Fruit fly (Drosophila melanogaster): Measurements from ENCODE around the gene CG9760.

CG9760 gene

DNA sequence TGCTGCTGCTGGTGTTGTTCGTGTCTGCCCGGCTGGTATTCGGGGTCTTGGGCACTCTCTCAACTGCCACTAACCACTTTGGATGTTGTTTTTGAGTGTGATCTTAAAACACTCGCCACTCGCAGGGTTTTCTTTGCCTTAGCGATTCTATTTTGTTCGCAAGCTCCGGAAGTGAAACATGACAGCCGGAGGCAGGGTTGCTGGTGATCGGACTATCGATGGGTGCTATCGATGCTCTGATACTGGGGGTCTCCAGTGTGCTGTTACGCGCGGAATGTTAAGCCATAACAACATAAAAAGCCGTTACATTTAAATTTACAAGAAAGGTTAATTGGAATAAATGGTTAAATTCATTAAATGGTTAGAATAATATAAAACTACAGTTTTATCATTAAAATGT, 38.6 kb downstream of the CG9760 start, which contains the start of gene yps (continued):
- TF ChIP-seq Rel (GFP tag; optimal IDR thresholded peaks at IDR 0.05) (no peak), Rel (tag; optimal IDR thresholded peaks at IDR 0.05) (peak; percentile 77), Dfd (GFP tag; optimal IDR thresholded peaks at IDR 0.05) (no peak), Jra (GFP tag; optimal IDR thresholded peaks at IDR 0.05) (peak; percentile 68), Mio (GFP tag; optimal IDR thresholded peaks at IDR 0.05) (peak; percentile 80), usp (GFP tag; optimal IDR thresholded peaks at IDR 0.05) (no peak), jim (GFP tag; optimal IDR thresholded peaks at IDR 0.05) (no peak), lola (GFP tag; optimal IDR thresholded peaks at IDR 0.05) (no peak), ey (GFP tag; optimal IDR thresholded peaks at IDR 0.05) (peak; percentile 67), dsf (GFP tag; optimal IDR thresholded peaks at IDR 0.05; ENCODE audit: borderline replicate concordance) (peak; percentile 6)

DNA sequence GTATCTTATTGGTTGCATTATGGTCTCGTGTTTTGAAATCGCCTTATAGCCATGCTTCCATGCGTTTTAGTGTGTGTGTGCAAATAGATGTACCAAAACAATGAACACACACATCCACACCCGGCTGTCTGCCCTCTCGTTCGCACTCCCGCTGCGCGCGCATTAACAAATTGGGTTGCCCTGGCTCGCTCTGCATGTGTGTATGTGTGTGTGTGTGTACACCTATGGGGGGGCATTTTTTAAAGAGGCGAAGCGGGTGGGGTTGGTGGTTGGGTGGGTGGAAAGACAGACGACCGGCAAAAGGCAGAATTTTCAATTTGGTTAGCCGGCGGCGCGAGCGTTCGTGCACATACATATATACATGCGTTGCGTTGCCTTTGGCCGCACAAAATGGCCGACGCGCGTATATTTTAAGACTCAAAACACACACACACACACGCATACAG, 39.4 kb downstream of the CG9760 start:
- no peak for TF ChIP-seq Rel (GFP tag; optimal IDR thresholded peaks at IDR 0.05)
- TF ChIP-seq Rel (tag; optimal IDR thresholded peaks at IDR 0.05): peak; percentile 76
- TF ChIP-seq Hr83 (GFP tag; optimal IDR thresholded peaks at IDR 0.05; ENCODE audit: poor library complexity, severe bottlenecking): peak; percentile 87
- TF ChIP-seq lola (GFP tag; optimal IDR thresholded peaks at IDR 0.05): no peak
- no peak for TF ChIP-seq brk (GFP tag; optimal IDR thresholded peaks at IDR 0.05)
- TF ChIP-seq Hr78 (GFP tag; optimal IDR thresholded peaks at IDR 0.05): peak; percentile 68
- no peak for TF ChIP-seq OdsH (GFP tag; optimal IDR thresholded peaks at IDR 0.05)
- TF ChIP-seq Sp1 (GFP tag; optimal IDR thresholded peaks at IDR 0.05): peak; percentile 36
- TF ChIP-seq CG9705 (GFP tag; optimal IDR thresholded peaks at IDR 0.05): peak; percentile 6
- TF ChIP-seq rgr (GFP tag; optimal IDR thresholded peaks at IDR 0.05): peak; percentile 54
- TF ChIP-seq Dif (GFP tag; optimal IDR thresholded peaks at IDR 0.05; ENCODE audit: partially characterized antibody): peak; percentile 73
- TF ChIP-seq dmrt93B (GFP tag; optimal IDR thresholded peaks at IDR 0.05): no peak
- peak; percentile 36 for TF ChIP-seq HLH106 (tag; optimal IDR thresholded peaks at IDR 0.05)
- TF ChIP-seq Mio (GFP tag; optimal IDR thresholded peaks at IDR 0.05): no peak
- TF ChIP-seq CrebA (GFP tag; optimal IDR thresholded peaks at IDR 0.05; ENCODE audit: borderline replicate concordance): no peak
- peak; percentile 93 for TF ChIP-seq N (GFP tag; optimal IDR thresholded peaks at IDR 0.05)
- peak; percentile 58 for TF ChIP-seq Abd-B (GFP tag; optimal IDR thresholded peaks at IDR 0.05)
- TF ChIP-seq foxo (GFP tag; optimal IDR thresholded peaks at IDR 0.05): peak in 1 of 2 experiments; percentile 34
- no peak for TF ChIP-seq tai (GFP tag; optimal IDR thresholded peaks at IDR 0.05)
- TF ChIP-seq psq (GFP tag; optimal IDR thresholded peaks at IDR 0.05): peak; percentile 47
- TF ChIP-seq h (GFP tag; optimal IDR thresholded peaks at IDR 0.05): peak; percentile 74

DNA sequence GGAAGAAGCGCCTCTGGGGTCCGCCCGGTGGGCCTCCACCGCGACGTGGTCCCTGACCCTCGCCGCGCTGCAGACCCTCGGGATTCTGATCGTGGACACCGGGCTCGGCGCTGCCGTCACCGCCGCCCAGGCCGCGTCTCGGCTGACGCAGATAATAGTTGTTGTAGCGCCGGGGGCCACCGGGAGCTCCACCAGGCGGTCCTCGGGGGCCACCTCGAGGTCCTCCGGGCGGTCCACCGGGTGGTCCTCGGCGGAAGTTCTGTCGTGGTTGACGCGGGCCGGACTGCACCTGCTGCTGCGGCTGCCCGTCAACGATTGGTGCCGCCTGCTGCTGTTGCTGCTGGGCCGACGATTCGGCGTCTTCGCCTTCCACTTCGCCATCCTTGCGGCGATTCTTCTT, 40.6 kb downstream of the CG9760 start:
- TF ChIP-seq pan (optimal IDR thresholded peaks at IDR 0.05) (no peak), Myc (optimal IDR thresholded peaks at IDR 0.05) (no peak), Dfd (GFP tag; optimal IDR thresholded peaks at IDR 0.05) (peak; percentile 99), jim (GFP tag; optimal IDR thresholded peaks at IDR 0.05) (no peak)

DNA sequence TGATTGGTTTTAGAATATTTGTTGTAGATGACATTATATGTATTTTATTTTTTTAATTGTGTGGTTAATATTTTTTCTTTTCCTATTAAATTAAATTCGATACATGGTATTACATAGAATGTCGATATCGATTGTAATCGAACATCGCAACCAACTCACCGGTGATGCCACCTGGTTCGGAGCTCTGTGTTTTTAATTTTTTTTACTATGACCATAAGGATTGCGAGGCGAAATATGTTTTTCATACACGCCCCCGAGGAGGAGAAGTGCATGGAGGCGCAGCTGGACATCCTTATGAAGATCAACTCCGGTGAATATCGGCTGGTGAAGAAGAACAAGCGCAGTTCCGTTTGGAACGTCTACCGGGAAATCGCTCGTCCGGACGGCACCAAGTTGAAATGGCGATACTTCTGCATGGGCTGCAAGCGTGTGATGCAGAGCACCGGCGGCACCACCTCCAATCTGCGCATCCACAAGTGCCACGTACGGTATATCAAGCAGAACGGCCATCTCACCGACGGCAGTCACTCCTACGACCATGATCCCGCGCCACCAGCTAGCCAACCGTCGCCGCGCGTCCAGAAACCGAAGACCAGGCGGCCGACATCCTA, 43.6 kb downstream of the CG9760 start, which contains the start of gene CG11560:
Gene CG11560 (plus strand): TSS at position 145 of the 611 bp plus-strand sequence.
- TF ChIP-seq woc (GFP tag; optimal IDR thresholded peaks at IDR 0.05) (no peak), Hr78 (GFP tag; optimal IDR thresholded peaks at IDR 0.05) (no peak), psq (GFP tag; optimal IDR thresholded peaks at IDR 0.05) (no peak), Dif (GFP tag; optimal IDR thresholded peaks at IDR 0.05; ENCODE audit: partially characterized antibody) (no peak), Myc (optimal IDR thresholded peaks at IDR 0.05) (no peak), Rel (GFP tag; optimal IDR thresholded peaks at IDR 0.05) (no peak), Rel (tag; optimal IDR thresholded peaks at IDR 0.05) (no peak), h (GFP tag; optimal IDR thresholded peaks at IDR 0.05) (no peak), foxo (GFP tag; optimal IDR thresholded peaks at IDR 0.05) (no peak), pan (optimal IDR thresholded peaks at IDR 0.05) (no peak), Dfd (GFP tag; optimal IDR thresholded peaks at IDR 0.05) (no peak), fru (GFP tag; optimal IDR thresholded peaks at IDR 0.05) (no peak), dmrt93B (GFP tag; optimal IDR thresholded peaks at IDR 0.05) (no peak), Hnf4 (GFP tag; optimal IDR thresholded peaks at IDR 0.05) (no peak), br (GFP tag; optimal IDR thresholded peaks at IDR 0.05) (no peak), Vsx2 (GFP tag; optimal IDR thresholded peaks at IDR 0.05; ENCODE audit: partially characterized antibody) (no peak), rgr (GFP tag; optimal IDR thresholded peaks at IDR 0.05) (no peak), Jra (GFP tag; optimal IDR thresholded peaks at IDR 0.05) (no peak), sv (GFP tag; optimal IDR thresholded peaks at IDR 0.05) (no peak), ey (GFP tag; optimal IDR thresholded peaks at IDR 0.05) (no peak), HLH106 (tag; optimal IDR thresholded peaks at IDR 0.05) (no peak)

Data from whole organism, wandering third instar larva.